Fruit fly (Drosophila melanogaster) whole organism, adult: ENCODE data around the gene Prosalpha3T.
A peak's percentile ranks its signal among the peaks of the same experiment; 100 is the strongest.

Experiments
- Crg-1 ChIP-seq: fragments of 200-800 bp; sonication (Bioruptor generic); optimal IDR thresholded peaks from 2 replicates; lab custom pipeline; 2016; ENCODE audit warnings: missing biosample characterization, missing genetic modification characterization
- Hr96 ChIP-seq: fragments of 200-800 bp; sonication (Bioruptor generic); optimal IDR thresholded peaks from 2 replicates; lab custom pipeline; 2016; ENCODE audit warnings: missing biosample characterization, missing genetic modification characterization
- kay ChIP-seq: fragments of 200-800 bp; sonication (Bioruptor generic); peaks from one replicate; lab custom pipeline; 2016; ENCODE audit warnings: missing biosample characterization, missing genetic modification characterization, borderline replicate concordance
- pad ChIP-seq: fragments of 200-800 bp; sonication (Bioruptor generic); optimal IDR thresholded peaks from 3 replicates; lab custom pipeline; 2017; ENCODE audit warnings: missing biosample characterization, missing genetic modification characterization, mild to moderate bottlenecking, moderate library complexity, missing genetic modification reagents

DNA sequence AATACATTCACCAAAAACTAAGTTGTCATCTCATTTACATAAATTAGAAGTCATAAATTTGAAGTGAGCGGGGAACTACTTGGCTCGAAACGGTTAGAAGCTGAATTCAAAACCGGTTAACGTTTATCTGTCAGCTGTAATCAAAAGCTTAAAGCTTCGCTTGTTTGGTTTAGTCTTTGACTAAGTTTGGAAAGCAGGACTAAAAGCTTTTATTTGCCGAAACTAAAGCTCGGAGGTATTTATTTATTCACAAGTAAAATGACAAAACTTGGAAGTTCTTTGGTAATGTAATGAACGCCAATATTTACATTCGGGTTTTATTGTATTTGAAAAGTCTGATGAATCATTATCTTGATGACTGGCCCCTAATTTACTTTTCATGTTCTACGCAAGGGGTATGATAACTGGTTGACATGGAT lies 4.2 kb upstream of the Prosalpha3T start:
- TF ChIP-seq Crg-1 (no peak), kay (GFP tag; lab: Kevin White, UChicago) (peak; percentile 94), Hr96 (GFP tag; lab: Kevin White, UChicago) (no peak), pad (GFP tag; lab: Kevin White, UChicago) (no peak)
